Worm (Caenorhabditis elegans): ENCODE measurements around the gene ZK355.8.

Gene ZK355.8

DNA sequence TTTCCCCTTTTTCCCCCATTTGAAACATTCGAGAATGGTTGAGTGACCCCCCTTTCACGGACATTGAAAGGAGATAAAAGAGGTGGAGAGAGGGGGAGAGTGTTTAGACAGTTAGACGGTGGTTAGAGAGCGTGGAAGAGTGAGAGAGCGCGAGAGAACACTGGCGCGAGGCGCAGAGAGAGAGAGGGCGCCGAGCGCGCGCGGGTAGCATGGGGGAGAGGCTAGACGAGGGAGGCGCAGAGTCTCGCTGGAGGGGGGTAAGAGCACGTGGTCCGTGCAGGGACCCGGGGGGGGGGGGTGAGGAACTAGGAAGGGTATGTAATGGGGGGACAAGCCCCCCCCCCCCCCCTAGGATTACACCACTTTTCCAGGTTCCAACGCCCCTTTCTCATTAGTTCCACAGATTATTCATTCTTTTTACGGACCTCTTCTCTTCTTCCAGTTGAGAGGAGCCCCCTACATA is 46.4 kb downstream of the ZK355.8 start (continued):
- peak; percentile 95 for TF ChIP-seq C06A6.2 (GFP tag; conservative IDR thresholded peaks at IDR 0.05)
- no peak for TF ChIP-seq unc-62 (GFP tag; optimal IDR thresholded peaks at IDR 0.05)
- no peak for TF ChIP-seq ztf-18 (tag; optimal IDR thresholded peaks at IDR 0.05)
- peak; percentile 54; the same call in 1 of the 2 replicates for TF ChIP-seq hmg-20 (GFP tag; IDR thresholded peaks at IDR 0.05)
- TF ChIP-seq lin-40 (tag; optimal IDR thresholded peaks at IDR 0.05): peak; percentile 92
- TF ChIP-seq T26A5.8 (tag; optimal IDR thresholded peaks at IDR 0.05): no peak
- peak; percentile 98 for TF ChIP-seq atf-7 (tag; optimal IDR thresholded peaks at IDR 0.05)
- TF ChIP-seq ztf-3 (GFP tag; optimal IDR thresholded peaks at IDR 0.05): peak; percentile 88
- TF ChIP-seq madf-3 (GFP tag; IDR thresholded peaks at IDR 0.05): peak; percentile 83; the same call in 1 of the 2 replicates
- TF ChIP-seq let-526 (GFP tag; IDR thresholded peaks at IDR 0.05): peak; percentile 92
- peak; percentile 23 for TF ChIP-seq nhr-80 (tag; optimal IDR thresholded peaks at IDR 0.05)
- TF ChIP-seq hmg-1.2 (GFP tag; IDR thresholded peaks at IDR 0.05): peak; percentile 99
- peak; percentile 97 for TF ChIP-seq B0336.3 (GFP tag; IDR thresholded peaks at IDR 0.05)
- peak; percentile 94 for TF ChIP-seq ekl-4 (GFP tag; IDR thresholded peaks at IDR 0.05)
- peak; percentile 100 for TF ChIP-seq egrh-3 (GFP tag; IDR thresholded peaks at IDR 0.05)
- peak; percentile 36 for TF ChIP-seq mel-28 (tag; optimal IDR thresholded peaks at IDR 0.05; ENCODE audit: borderline replicate concordance)

DNA sequence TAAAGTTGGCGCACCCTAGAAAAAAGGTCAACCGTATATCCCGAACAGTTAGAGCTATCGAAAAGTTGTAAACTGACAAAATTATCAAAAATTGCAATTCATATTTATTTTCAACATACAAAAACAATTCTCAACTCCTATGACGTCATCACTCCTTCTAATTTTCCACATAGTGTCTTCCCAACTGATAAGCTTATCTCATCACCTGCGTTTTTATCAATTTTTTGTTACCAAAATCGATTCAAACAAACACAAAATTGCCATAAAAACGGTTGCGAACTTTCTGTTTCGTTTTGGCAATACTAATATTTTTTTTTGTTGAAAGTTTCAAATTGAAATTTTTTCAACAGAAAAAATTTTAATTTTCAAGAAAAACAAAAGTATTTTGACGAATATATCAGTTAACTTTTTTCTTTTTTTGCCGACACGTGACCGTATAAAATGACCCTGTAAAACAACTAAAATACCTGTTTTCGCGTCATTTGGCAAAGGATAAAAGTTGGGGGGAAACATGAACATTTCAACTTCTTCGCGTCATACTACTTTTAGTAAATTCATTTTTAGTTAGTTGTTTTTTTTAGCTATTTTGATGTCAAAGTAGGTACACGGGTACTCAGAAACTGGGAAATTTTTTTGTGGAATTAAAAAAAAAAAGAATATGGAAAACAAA is 48.1 kb downstream of the ZK355.8 start:
- TF ChIP-seq lin-26 (GFP tag; IDR thresholded peaks at IDR 0.05): no peak
- peak; percentile 55 for TF ChIP-seq nhr-80 (tag; optimal IDR thresholded peaks at IDR 0.05)
- TF ChIP-seq ztf-25 (GFP tag; IDR thresholded peaks at IDR 0.05): no peak
- TF ChIP-seq atf-7 (tag; optimal IDR thresholded peaks at IDR 0.05): peak; percentile 87
- TF ChIP-seq F52B5.7 (tag; optimal IDR thresholded peaks at IDR 0.05): no peak
- no peak for TF ChIP-seq snpc-4 (GFP tag; optimal IDR thresholded peaks at IDR 0.05)
- TF ChIP-seq snpc-4 (tag; optimal IDR thresholded peaks at IDR 0.05): no peak
- TF ChIP-seq F57C9.4 (tag; optimal IDR thresholded peaks at IDR 0.05): no peak
- TF ChIP-seq dox-1 (GFP tag; IDR thresholded peaks at IDR 0.05): 0 out of 2 replicates have a peak, but pooled peaks have one; percentile 16
- TF ChIP-seq fkh-3 (tag; optimal IDR thresholded peaks at IDR 0.05): no peak
- no peak for TF ChIP-seq C17E4.6 (GFP tag; IDR thresholded peaks at IDR 0.05)
- TF ChIP-seq snpc-3.4 (tag; optimal IDR thresholded peaks at IDR 0.05): no peak
- no peak for TF ChIP-seq ZK185.1 (tag; optimal IDR thresholded peaks at IDR 0.05; ENCODE audit: poor library complexity, severe bottlenecking)
- TF ChIP-seq dpl-1 (GFP tag; optimal IDR thresholded peaks at IDR 0.05): no peak
- no peak for TF ChIP-seq ztf-18 (tag; optimal IDR thresholded peaks at IDR 0.05)
- no peak for TF ChIP-seq egrh-3 (GFP tag; IDR thresholded peaks at IDR 0.05)
- TF ChIP-seq T26A5.8 (tag; optimal IDR thresholded peaks at IDR 0.05): no peak
- no peak for TF ChIP-seq somi-1 (GFP tag; optimal IDR thresholded peaks at IDR 0.05)

ce11 chrII:2976597-2976996 is 49.0 kb downstream of the ZK355.8 start, which contains the start of gene nhr-88:
nhr-88 (plus strand) TSS chrII:2976639.
- TF ChIP-seq atf-7 (tag; optimal IDR thresholded peaks at IDR 0.05) (peak; percentile 16), zfh-2 (GFP tag; conservative IDR thresholded peaks at IDR 0.05) (peak; percentile 76), nfyb-1 (GFP tag; IDR thresholded peaks at IDR 0.05) (peak; percentile 56; the same call in 1 of the 2 replicates), B0336.3 (GFP tag; IDR thresholded peaks at IDR 0.05) (peak; percentile 31; the same call in 1 of the 2 replicates), cebp-1 (GFP tag; IDR thresholded peaks at IDR 0.05) (no peak), cebp-1 (tag; optimal IDR thresholded peaks at IDR 0.05) (peak; percentile 69), Y95B8A.8 (GFP tag; IDR thresholded peaks at IDR 0.05) (no peak), lin-35 (GFP tag; optimal IDR thresholded peaks at IDR 0.05) (no peak), attf-5 (GFP tag; optimal IDR thresholded peaks at IDR 0.05) (peak; percentile 6), ets-4 (GFP tag; optimal IDR thresholded peaks at IDR 0.05) (no peak), madf-8 (GFP tag; conservative IDR thresholded peaks at IDR 0.05) (0 out of 2 replicates have a peak, but pooled peaks have one; percentile 15), F37B4.10 (GFP tag; IDR thresholded peaks at IDR 0.05) (no peak), hmg-1.2 (GFP tag; IDR thresholded peaks at IDR 0.05) (0 out of 2 replicates have a peak, but pooled peaks have one; percentile 21), K12H6.12 (tag; optimal IDR thresholded peaks at IDR 0.05) (peak; percentile 20), tlf-1 (GFP tag; optimal IDR thresholded peaks at IDR 0.05) (no peak), D2030.7 (GFP tag; IDR thresholded peaks at IDR 0.05) (no peak), nhr-27 (tag; optimal IDR thresholded peaks at IDR 0.05) (no peak), mcd-1 (GFP tag; IDR thresholded peaks at IDR 0.05) (peak; percentile 42), ztf-22 (GFP tag; optimal IDR thresholded peaks at IDR 0.05) (no peak), T26A5.8 (tag; optimal IDR thresholded peaks at IDR 0.05) (no peak)
